Fruit fly (Drosophila melanogaster) whole organism, embryonic: ENCODE measurements around the gene mRpS11.
A peak's percentile ranks its signal among the peaks of the same experiment; 100 is the strongest.

Source experiments
- BtbVII ChIP-seq: fragments of 200-800 bp; sonication (Bioruptor generic); optimal IDR thresholded peaks from 3 replicates; lab custom pipeline; 2017; ENCODE audit warnings: missing biosample characterization, mild to moderate bottlenecking, missing genetic modification characterization
- Bteb2 ChIP-seq: fragments of 200-800 bp; sonication (Bioruptor generic); optimal IDR thresholded peaks from 2 replicates; lab custom pipeline; 2016; ENCODE audit warnings: missing biosample characterization, missing genetic modification characterization
- C15 ChIP-seq: fragments of 200-800 bp; sonication (Bioruptor generic); IDR thresholded peaks from 3 replicates; pipeline ENCODE4 v1.3.6; 2022; ENCODE audit warnings: missing biosample characterization, missing genetic modification characterization
- CG1233 ChIP-seq: fragments of 200-800 bp; sonication (Bioruptor generic); optimal IDR thresholded peaks from 4 replicates; lab custom pipeline; 2018; ENCODE audit warnings: missing biosample characterization, mild to moderate bottlenecking, missing genetic modification characterization
- CG14014 ChIP-seq: fragments of 200-800 bp; sonication (Bioruptor generic); IDR thresholded peaks from 2 replicates; pipeline ENCODE4 v1.3.6; 2022; ENCODE audit warnings: missing biosample characterization, missing genetic modification characterization
- CG14050 ChIP-seq: fragments of 200-800 bp; sonication (Bioruptor generic); IDR thresholded peaks from 3 replicates; pipeline ENCODE4 v1.3.6; 2022; ENCODE audit warnings: missing biosample characterization, missing genetic modification characterization
- CG15011 ChIP-seq: fragments of 200-800 bp; sonication (Bioruptor generic); optimal IDR thresholded peaks from 3 replicates; lab custom pipeline; 2018; ENCODE audit warnings: missing biosample characterization, mild to moderate bottlenecking, missing genetic modification characterization
- CG16779 ChIP-seq: fragments of 200-800 bp; sonication (Bioruptor generic); IDR thresholded peaks from 2 replicates; pipeline ENCODE4 v1.3.6; 2022; ENCODE audit warnings: missing biosample characterization, missing genetic modification characterization
- CG16863 ChIP-seq: fragments of 200-800 bp; sonication (Bioruptor generic); optimal IDR thresholded peaks from 3 replicates; lab custom pipeline; 2016; ENCODE audit warnings: missing biosample characterization, missing genetic modification characterization
- CG17385 ChIP-seq: fragments of 200-800 bp; sonication (Bioruptor generic); optimal IDR thresholded peaks from 3 replicates; lab custom pipeline; 2018; ENCODE audit warnings: missing biosample characterization, mild to moderate bottlenecking, missing genetic modification characterization
- CG17568 ChIP-seq: fragments of 200-800 bp; sonication (Bioruptor generic); optimal IDR thresholded peaks from 2 replicates; lab custom pipeline; 2018; ENCODE audit warnings: missing biosample characterization, mild to moderate bottlenecking, missing genetic modification characterization, moderate library complexity
- CG2202 ChIP-seq: fragments of 200-800 bp; sonication (Bioruptor generic); optimal IDR thresholded peaks from 2 replicates; lab custom pipeline; 2018; ENCODE audit warnings: missing biosample characterization, mild to moderate bottlenecking, missing genetic modification characterization
- CG32767 ChIP-seq: fragments of 200-800 bp; sonication (Bioruptor generic); IDR thresholded peaks from 2 replicates; pipeline ENCODE4 v1.3.6; 2022; ENCODE audit warnings: missing biosample characterization, missing genetic modification characterization
- CG32772 ChIP-seq: fragments of 200-800 bp; sonication (Bioruptor generic); IDR thresholded peaks from 2 replicates; pipeline ENCODE4 v1.3.6; 2022; ENCODE audit warnings: missing biosample characterization, missing genetic modification characterization
- CG34422 ChIP-seq: fragments of 200-800 bp; sonication (Bioruptor generic); IDR thresholded peaks from 3 replicates; pipeline ENCODE4 v1.3.6; 2022; ENCODE audit warnings: missing biosample characterization, missing genetic modification characterization
- CG43689 ChIP-seq: fragments of 200-800 bp; sonication (Bioruptor generic); IDR thresholded peaks from 2 replicates; pipeline ENCODE4 v1.3.6; 2022; ENCODE audit warnings: missing biosample characterization, missing genetic modification characterization
- CG6175 ChIP-seq: fragments of 200-800 bp; sonication (Bioruptor generic); IDR thresholded peaks from 3 replicates; pipeline ENCODE4 v1.3.6; 2022; ENCODE audit warnings: missing biosample characterization, missing genetic modification characterization
- CG6254 ChIP-seq: fragments of 200-800 bp; sonication (Bioruptor generic); optimal IDR thresholded peaks from 3 replicates; lab custom pipeline; 2017; ENCODE audit warnings: mild to moderate bottlenecking, missing biosample characterization, missing genetic modification reagents, missing genetic modification characterization
- CG6791 ChIP-seq: fragments of 200-800 bp; sonication (Bioruptor generic); IDR thresholded peaks from 3 replicates; pipeline ENCODE4 v1.3.6; 2022; ENCODE audit warnings: missing biosample characterization, missing genetic modification characterization; ENCODE audit not compliant: partially characterized antibody
- CG6813 ChIP-seq: fragments of 200-800 bp; sonication (Bioruptor generic); optimal IDR thresholded peaks from 2 replicates; lab custom pipeline; 2017; ENCODE audit warnings: missing biosample characterization, missing genetic modification characterization, mild to moderate bottlenecking, moderate library complexity, missing genetic modification reagents
- CG7839 ChIP-seq: fragments of 200-800 bp; sonication (Bioruptor generic); optimal IDR thresholded peaks from 3 replicates; lab custom pipeline; 2018; ENCODE audit warnings: missing biosample characterization, mild to moderate bottlenecking, missing genetic modification characterization, moderate library complexity
- CG7963 ChIP-seq: fragments of 200-800 bp; sonication (Bioruptor generic); IDR thresholded peaks from 3 replicates; pipeline ENCODE4 v1.3.6; 2022; ENCODE audit warnings: missing biosample characterization, missing genetic modification characterization; ENCODE audit not compliant: partially characterized antibody
- CG9727 ChIP-seq: fragments of 200-800 bp; sonication (Bioruptor generic); optimal IDR thresholded peaks from 3 replicates; lab custom pipeline; 2017; ENCODE audit warnings: missing biosample characterization, mild to moderate bottlenecking, missing genetic modification characterization
- CHES-1-like ChIP-seq: fragments of 200-800 bp; sonication (Bioruptor generic); optimal IDR thresholded peaks from 2 replicates; lab custom pipeline; 2016; ENCODE audit warnings: missing biosample characterization, missing genetic modification characterization
- Dip3 ChIP-seq: fragments of 200-800 bp; sonication (Bioruptor generic); optimal IDR thresholded peaks from 3 replicates; lab custom pipeline; 2016; ENCODE audit warnings: missing biosample characterization, missing genetic modification characterization
- GATAe ChIP-seq: fragments of 200-800 bp; sonication (Bioruptor generic); conservative IDR thresholded peaks from 2 replicates; pipeline ENCODE4 v1.3.6; 2022; ENCODE audit warnings: missing biosample characterization, missing genetic modification characterization
- Gug ChIP-seq: fragments of 200-800 bp; sonication (Bioruptor generic); IDR thresholded peaks from 4 replicates; pipeline ENCODE4 v1.3.6; 2022; ENCODE audit warnings: missing biosample characterization, missing genetic modification characterization
- H15 ChIP-seq: fragments of 200-800 bp; sonication (Bioruptor generic); IDR thresholded peaks from 3 replicates; pipeline ENCODE4 v1.3.6; 2022; ENCODE audit warnings: missing biosample characterization, missing genetic modification characterization
- HLH54F ChIP-seq: fragments of 200-800 bp; sonication (Bioruptor generic); optimal IDR thresholded peaks from 3 replicates; lab custom pipeline; 2016; ENCODE audit warnings: missing biosample characterization, missing genetic modification characterization
- Kr ChIP-seq: fragments of 200-800 bp; sonication (Bioruptor generic); optimal IDR thresholded peaks from 2 replicates; lab custom pipeline; 2017; ENCODE audit warnings: missing biosample characterization, mild to moderate bottlenecking, missing genetic modification characterization
- Max ChIP-seq: fragments of 200-800 bp; sonication (Bioruptor generic); optimal IDR thresholded peaks from 2 replicates; lab custom pipeline; 2016; ENCODE audit warnings: missing biosample characterization, mild to moderate bottlenecking, missing genetic modification characterization
- Mes4 ChIP-seq: fragments of 200-800 bp; sonication (Bioruptor generic); optimal IDR thresholded peaks from 2 replicates; lab custom pipeline; 2016; ENCODE audit warnings: missing biosample characterization, missing genetic modification characterization
- NC2α ChIP-seq: fragments of 200-800 bp; sonication (Bioruptor generic); optimal IDR thresholded peaks from 2 replicates; lab custom pipeline; 2016; ENCODE audit warnings: missing biosample characterization, missing genetic modification characterization
- Ssrp ChIP-seq: fragments of 200-800 bp; sonication (Bioruptor generic); optimal IDR thresholded peaks from 2 replicates; lab custom pipeline; 2018; ENCODE audit warnings: missing biosample characterization, mild to moderate bottlenecking, missing genetic modification characterization, moderate library complexity
- Xbp1 ChIP-seq: fragments of 200-800 bp; sonication (Bioruptor generic); optimal IDR thresholded peaks from 3 replicates; lab custom pipeline; 2016; ENCODE audit warnings: missing biosample characterization, mild to moderate bottlenecking, missing genetic modification characterization
- abd-A ChIP-seq: fragments of 200-800 bp; sonication (Bioruptor generic); optimal IDR thresholded peaks from 3 replicates; lab custom pipeline; 2019; ENCODE audit warnings: missing biosample characterization, mild to moderate bottlenecking, missing genetic modification characterization, moderate library complexity
- dmrt99B ChIP-seq: fragments of 200-800 bp; sonication (Bioruptor generic); optimal IDR thresholded peaks from 2 replicates; lab custom pipeline; 2018; ENCODE audit warnings: missing biosample characterization, mild to moderate bottlenecking, missing genetic modification characterization, moderate library complexity
- her ChIP-seq: fragments of 200-800 bp; sonication (Bioruptor generic); optimal IDR thresholded peaks from 2 replicates; lab custom pipeline; 2016; ENCODE audit warnings: missing biosample characterization, missing genetic modification characterization
- mld ChIP-seq: fragments of 200-800 bp; sonication (Bioruptor generic); IDR thresholded peaks from 3 replicates; pipeline ENCODE4 v1.3.6; 2022; ENCODE audit warnings: missing biosample characterization, missing genetic modification characterization; ENCODE audit not compliant: partially characterized antibody
- pb ChIP-seq: fragments of 200-800 bp; sonication (Bioruptor generic); optimal IDR thresholded peaks from 3 replicates; lab custom pipeline; 2016; ENCODE audit warnings: missing biosample characterization, missing genetic modification characterization
- pros ChIP-seq: fragments of 200-800 bp; sonication (Bioruptor generic); optimal IDR thresholded peaks from 3 replicates; lab custom pipeline; 2019; ENCODE audit warnings: missing biosample characterization, mild to moderate bottlenecking, missing genetic modification characterization, moderate library complexity
- repo ChIP-seq: fragments of 200-800 bp; sonication (Bioruptor generic); optimal IDR thresholded peaks from 2 replicates; lab custom pipeline; 2016; ENCODE audit warnings: missing biosample characterization, missing genetic modification characterization
- sc ChIP-seq, 3 experiments: fragments of >200 bp in 2 of 3; fragments of 200-800 bp in 1 of 3; sonication (Bioruptor generic) in 1 of 3; optimal IDR thresholded peaks; 2 replicates in 2 of 3; 3 replicates in 1 of 3; lab custom pipeline; 2017; ENCODE audit warnings: mild to moderate bottlenecking in 1 of 3, missing biosample characterization in 1 of 3, missing genetic modification characterization in 1 of 3, missing genetic modification reagents in 1 of 3
- scrt ChIP-seq: fragments of 200-800 bp; sonication (Bioruptor generic); optimal IDR thresholded peaks from 2 replicates; lab custom pipeline; 2018; ENCODE audit warnings: missing biosample characterization, mild to moderate bottlenecking, missing genetic modification characterization, moderate library complexity
- sim ChIP-seq: fragments of 200-800 bp; sonication (Bioruptor generic); IDR thresholded peaks from 2 replicates; pipeline ENCODE4 v1.3.6; 2022; ENCODE audit warnings: missing biosample characterization, missing genetic modification characterization
- stc ChIP-seq: fragments of 200-800 bp; sonication (Bioruptor generic); IDR thresholded peaks from 2 replicates; pipeline ENCODE4 v1.3.6; 2022; ENCODE audit warnings: missing biosample characterization, missing genetic modification characterization
- stwl ChIP-seq: fragments of 200-800 bp; sonication (Bioruptor generic); optimal IDR thresholded peaks from 3 replicates; lab custom pipeline; 2018; ENCODE audit warnings: missing biosample characterization, mild to moderate bottlenecking, missing genetic modification characterization, moderate library complexity
- vvl ChIP-seq: fragments of 200-800 bp; sonication (Bioruptor generic); IDR thresholded peaks from 2 replicates; pipeline ENCODE4 v1.3.6; 2022; ENCODE audit warnings: missing biosample characterization, missing genetic modification characterization
- zfh1 ChIP-seq: fragments of 200-800 bp; sonication (Bioruptor generic); IDR thresholded peaks from 3 replicates; pipeline ENCODE4 v1.3.6; 2022; ENCODE audit warnings: missing biosample characterization, missing genetic modification characterization

Gene mRpS11

DNA sequence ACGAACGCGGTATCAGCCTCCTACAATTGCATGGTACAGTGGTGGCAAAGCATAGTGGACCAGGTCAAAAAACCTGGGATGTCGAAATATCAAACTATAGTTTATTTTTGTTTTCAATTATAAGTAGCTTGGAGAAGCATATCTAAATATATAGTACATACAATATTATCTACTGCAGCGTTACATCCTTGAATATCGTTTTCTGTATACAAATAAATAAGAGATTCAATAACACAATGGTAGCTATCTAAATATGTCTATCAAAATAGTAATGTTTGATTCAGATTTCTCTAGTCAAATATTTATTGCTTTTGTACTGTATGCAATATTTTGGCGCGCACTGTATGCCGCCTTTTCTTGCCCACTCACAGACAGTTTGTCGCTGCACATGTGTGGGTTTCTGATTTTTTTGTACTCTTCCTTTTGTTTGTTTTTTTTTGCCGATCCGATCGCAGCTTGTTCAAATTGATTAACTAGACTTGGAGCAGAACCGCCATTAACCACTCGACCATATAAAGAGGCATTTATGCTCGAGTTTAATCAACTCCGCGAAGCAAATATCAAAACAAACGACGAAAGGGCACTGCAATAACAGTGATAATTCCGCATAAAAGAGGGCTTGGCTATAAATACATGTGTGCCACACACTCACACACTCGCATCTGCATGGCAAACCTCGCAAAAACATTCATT lies 8.3 kb downstream of the mRpS11 start (continued):
- TF ChIP-seq NC2α (GFP tag; lab: Kevin White, UChicago) (peak; percentile 79), C15 (peak; percentile 73; the same call in 2 of the 3 replicates), CG34422 (GFP tag; lab: Robert Waterston, UW) (peak; percentile 94), scrt (GFP tag; lab: Kevin White, UChicago) (peak; percentile 77), CG6791 (GFP tag; lab: Robert Waterston, UW) (no peak), Dip3 (GFP tag; lab: Kevin White, UChicago) (peak; percentile 88), H15 (GFP tag; lab: Robert Waterston, UW) (peak; percentile 89), CG17568 (GFP tag; lab: Kevin White, UChicago) (peak; percentile 92), sim (GFP tag; lab: Robert Waterston, UW) (peak; percentile 90; the same call in 1 of the 2 replicates), zfh1 (peak; percentile 94; the same call in 2 of the 3 replicates), CG15011 (GFP tag; lab: Kevin White, UChicago) (peak; percentile 91), repo (GFP tag; lab: Kevin White, UChicago) (peak; percentile 68), Xbp1 (GFP tag; lab: Kevin White, UChicago) (peak; percentile 95), CG2202 (tag; lab: Kevin White, UChicago) (peak; percentile 95), CG7963 (GFP tag; lab: Robert Waterston, UW) (no peak), CG43689 (GFP tag; lab: Robert Waterston, UW) (peak; percentile 85), stwl (tag; lab: Kevin White, UChicago) (peak; percentile 40), CG9727 (GFP tag; lab: Kevin White, UChicago) (peak; percentile 97), GATAe (GFP tag; lab: Robert Waterston, UW) (peak; percentile 47), CG7839 (tag; lab: Kevin White, UChicago) (peak; percentile 97), her (GFP tag; lab: Kevin White, UChicago) (peak; percentile 78), dmrt99B (tag; lab: Kevin White, UChicago) (peak; percentile 97), CG16863 (GFP tag; lab: Kevin White, UChicago) (peak; percentile 91), CG6254 (GFP tag; lab: Kevin White, UChicago) (peak; percentile 95), mld (GFP tag; lab: Robert Waterston, UW) (no peak), BtbVII (peak; percentile 95), CG1233 (GFP tag; lab: Kevin White, UChicago) (peak; percentile 94), pros (peak; percentile 64), vvl (GFP tag; lab: Robert Waterston, UW) (peak; percentile 96), Bteb2 (GFP tag; lab: Kevin White, UChicago) (peak; percentile 91), CHES-1-like (GFP tag; lab: Kevin White, UChicago) (peak; percentile 79), CG14014 (GFP tag; lab: Robert Waterston, UW) (peak; percentile 93), abd-A (no peak), CG16779 (GFP tag; lab: Robert Waterston, UW) (peak; percentile 79), CG17385 (peak; percentile 94), CG6813 (GFP tag; lab: Kevin White, UChicago) (peak; percentile 94), CG14050 (GFP tag; lab: Robert Waterston, UW) (peak; percentile 93), CG32767 (GFP tag; lab: Robert Waterston, UW) (peak; percentile 96), Ssrp (peak; percentile 96), CG6175 (GFP tag; lab: Robert Waterston, UW) (peak; percentile 82), stc (GFP tag; lab: Robert Waterston, UW) (peak; percentile 94), Kr (GFP tag; lab: Kevin White, UChicago) (peak; percentile 66), Mes4 (GFP tag; lab: Kevin White, UChicago) (peak; percentile 89), Gug (GFP tag; lab: Robert Waterston, UW) (peak; percentile 93), Max (GFP tag; lab: Kevin White, UChicago) (peak; percentile 96), sc (optimal IDR thresholded peaks at IDR 0.05; lab: Kevin White, UChicago) (no peak), sc (GFP tag; optimal IDR thresholded peaks at IDR 0.05; lab: Kevin White, UChicago) (peak; percentile 94), CG32772 (GFP tag; lab: Robert Waterston, UW) (peak; percentile 91), pb (peak; percentile 85), HLH54F (GFP tag; lab: Kevin White, UChicago) (peak; percentile 86)
